Fruit fly (Drosophila melanogaster): ENCODE data around the gene Pep.

Gene Pep

DNA sequence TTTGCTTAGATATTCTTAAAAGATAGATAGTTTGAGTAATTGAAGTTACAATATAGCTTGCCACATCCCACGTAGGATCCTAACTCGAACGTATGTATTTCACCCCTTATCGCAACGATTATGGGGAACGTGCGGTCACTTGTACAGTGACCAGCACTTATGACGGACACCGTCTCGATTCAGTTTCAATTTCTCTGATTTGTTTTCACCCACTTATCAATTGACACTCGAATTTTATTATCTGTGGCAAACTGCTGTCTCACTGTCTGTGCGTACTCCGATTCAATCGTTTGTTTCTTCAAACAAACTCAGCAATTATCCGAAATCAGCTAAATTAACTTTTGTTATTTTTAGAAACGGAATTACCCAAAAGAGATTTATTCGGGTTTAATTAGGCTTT lies 21.9 kb downstream of the Pep start:
- no peak for TF ChIP-seq Dfd (GFP tag; optimal IDR thresholded peaks at IDR 0.05)
- no peak for TF ChIP-seq brk (GFP tag; optimal IDR thresholded peaks at IDR 0.05)
- TF ChIP-seq h (GFP tag; optimal IDR thresholded peaks at IDR 0.05), result peak; percentile 25
- no peak for TF ChIP-seq jim (GFP tag; optimal IDR thresholded peaks at IDR 0.05)
- no peak for TF ChIP-seq Vsx2 (GFP tag; optimal IDR thresholded peaks at IDR 0.05; ENCODE audit: partially characterized antibody)
- no peak for TF ChIP-seq Hr83 (GFP tag; optimal IDR thresholded peaks at IDR 0.05; ENCODE audit: poor library complexity, severe bottlenecking)
- TF ChIP-seq foxo (GFP tag; optimal IDR thresholded peaks at IDR 0.05), result peak in 1 of 2 experiments; percentile 6
- no peak for TF ChIP-seq dl (GFP tag; optimal IDR thresholded peaks at IDR 0.05; ENCODE audit: insufficient read depth in 1 of 2, partially characterized antibody in 2 of 2)
- TF ChIP-seq CrebA (GFP tag; optimal IDR thresholded peaks at IDR 0.05; ENCODE audit: borderline replicate concordance), result no peak

DNA sequence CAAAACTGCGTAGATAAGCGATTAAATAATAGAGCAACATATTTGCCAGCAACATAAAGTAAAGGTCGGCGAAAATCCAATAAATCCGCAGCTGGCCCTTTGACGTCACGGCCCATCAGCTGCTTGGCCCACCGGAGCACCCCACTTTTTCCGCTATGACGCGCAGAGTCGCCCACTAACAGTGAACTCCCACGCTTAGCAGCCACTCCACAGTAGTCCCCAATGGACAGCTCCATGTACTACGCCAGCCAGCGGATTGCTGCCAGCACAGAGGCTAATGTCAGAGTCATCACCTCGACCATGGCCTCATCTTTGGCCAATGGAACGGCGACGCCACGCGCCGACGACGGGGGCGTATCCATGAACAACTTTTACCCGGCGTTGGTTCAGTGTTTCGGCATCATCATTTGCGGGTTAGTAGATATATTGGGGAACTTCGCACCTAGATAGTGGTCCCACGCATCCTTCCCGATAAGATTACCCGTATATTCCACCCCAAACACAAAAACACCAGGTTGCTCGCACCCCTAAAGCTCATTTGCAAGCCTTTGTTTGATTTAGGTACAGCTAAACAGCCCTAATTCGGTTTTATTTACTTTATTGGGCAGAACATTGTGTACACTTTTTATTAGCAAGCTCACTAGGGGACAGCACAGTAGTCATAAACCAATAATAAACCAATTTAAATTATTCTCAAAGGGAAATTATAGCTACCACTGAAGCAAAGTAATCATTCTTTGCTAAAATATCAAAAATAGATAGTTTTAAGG lies 22.6 kb downstream of the Pep start:
- TF ChIP-seq woc (GFP tag; optimal IDR thresholded peaks at IDR 0.05), result no peak
- no peak for TF ChIP-seq usp (GFP tag; optimal IDR thresholded peaks at IDR 0.05)
- TF ChIP-seq ey (GFP tag; optimal IDR thresholded peaks at IDR 0.05), result no peak

DNA sequence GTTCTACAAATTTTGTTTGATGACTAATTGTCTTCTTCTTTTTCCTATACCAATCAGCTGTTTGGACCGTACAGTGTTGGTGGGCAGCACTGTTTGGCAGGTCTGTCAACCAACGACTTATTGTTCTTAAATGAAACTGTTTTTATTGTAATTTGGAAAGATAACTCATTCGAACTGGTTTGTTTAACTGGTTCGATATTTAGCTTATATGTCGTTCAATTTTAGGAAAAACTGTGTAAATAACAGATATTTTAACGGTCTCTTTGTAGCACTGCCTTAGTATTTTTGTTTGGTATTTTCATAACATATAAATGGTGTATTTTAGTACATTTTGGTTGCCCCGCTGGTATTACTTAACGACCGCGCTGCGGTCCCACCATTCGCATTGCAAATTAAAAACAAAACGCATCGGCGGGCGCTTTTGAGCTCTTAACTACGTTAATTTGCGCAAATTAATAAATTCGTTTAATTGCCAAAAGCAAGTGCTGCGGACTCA lies 23.3 kb downstream of the Pep start, which contains the start of the genes Vps60 and anchor:
Vps60 (minus strand) TSS at position 175 of the 496 bp plus-strand sequence.
anchor (plus strand) TSS at position 374 of the 496 bp plus-strand sequence.
- TF ChIP-seq Hr83 (GFP tag; optimal IDR thresholded peaks at IDR 0.05; ENCODE audit: poor library complexity, severe bottlenecking), result peak; percentile 14
- peak; percentile 63 for TF ChIP-seq psq (GFP tag; optimal IDR thresholded peaks at IDR 0.05)
- peak; percentile 84 for TF ChIP-seq brk (GFP tag; optimal IDR thresholded peaks at IDR 0.05)
- TF ChIP-seq HLH106 (tag; optimal IDR thresholded peaks at IDR 0.05), result peak; percentile 44
- no peak for TF ChIP-seq Dif (GFP tag; optimal IDR thresholded peaks at IDR 0.05; ENCODE audit: partially characterized antibody)
- peak; percentile 72 for TF ChIP-seq ey (GFP tag; optimal IDR thresholded peaks at IDR 0.05)
- TF ChIP-seq CrebA (GFP tag; optimal IDR thresholded peaks at IDR 0.05; ENCODE audit: borderline replicate concordance), result no peak
- TF ChIP-seq Hnf4 (GFP tag; optimal IDR thresholded peaks at IDR 0.05), result peak; percentile 90
- TF ChIP-seq dsf (GFP tag; optimal IDR thresholded peaks at IDR 0.05; ENCODE audit: borderline replicate concordance), result peak; percentile 50
- peak; percentile 80 for TF ChIP-seq h (GFP tag; optimal IDR thresholded peaks at IDR 0.05)
- peak; percentile 50 for TF ChIP-seq CG32264 (GFP tag; optimal IDR thresholded peaks at IDR 0.05)
- no peak for TF ChIP-seq Hr78 (GFP tag; optimal IDR thresholded peaks at IDR 0.05)
- no peak for TF ChIP-seq Rel (GFP tag; optimal IDR thresholded peaks at IDR 0.05)
- peak; percentile 86 for TF ChIP-seq Rel (tag; optimal IDR thresholded peaks at IDR 0.05)
- peak; percentile 60 for TF ChIP-seq Myc (optimal IDR thresholded peaks at IDR 0.05)
- peak; percentile 66 for TF ChIP-seq woc (GFP tag; optimal IDR thresholded peaks at IDR 0.05)
- TF ChIP-seq Mio (GFP tag; optimal IDR thresholded peaks at IDR 0.05), result peak; percentile 29
- peak; percentile 47 for TF ChIP-seq sage (GFP tag; optimal IDR thresholded peaks at IDR 0.05)
- peak; percentile 64 for TF ChIP-seq OdsH (GFP tag; optimal IDR thresholded peaks at IDR 0.05)
- TF ChIP-seq tai (GFP tag; optimal IDR thresholded peaks at IDR 0.05), result peak; percentile 92
- no peak for TF ChIP-seq N (GFP tag; optimal IDR thresholded peaks at IDR 0.05)
- TF ChIP-seq Abd-B (GFP tag; optimal IDR thresholded peaks at IDR 0.05), result no peak
- TF ChIP-seq fru (GFP tag; optimal IDR thresholded peaks at IDR 0.05), result peak; percentile 78
- peak; percentile 54 for TF ChIP-seq sv (GFP tag; optimal IDR thresholded peaks at IDR 0.05)
- TF ChIP-seq dl (GFP tag; optimal IDR thresholded peaks at IDR 0.05; ENCODE audit: insufficient read depth in 1 of 2, partially characterized antibody in 2 of 2), result no peak
- TF ChIP-seq rgr (GFP tag; optimal IDR thresholded peaks at IDR 0.05), result peak; percentile 82
- no peak for TF ChIP-seq jim (GFP tag; optimal IDR thresholded peaks at IDR 0.05)
- TF ChIP-seq Vsx2 (GFP tag; optimal IDR thresholded peaks at IDR 0.05; ENCODE audit: partially characterized antibody), result no peak
- peak; percentile 75 for TF ChIP-seq br (GFP tag; optimal IDR thresholded peaks at IDR 0.05)
- TF ChIP-seq Jra (GFP tag; optimal IDR thresholded peaks at IDR 0.05), result peak; percentile 93
- peak; percentile 6 for TF ChIP-seq dmrt93B (GFP tag; optimal IDR thresholded peaks at IDR 0.05)
- peak; percentile 28 for TF ChIP-seq CG9705 (GFP tag; optimal IDR thresholded peaks at IDR 0.05)
- TF ChIP-seq Dfd (GFP tag; optimal IDR thresholded peaks at IDR 0.05), result no peak
- TF ChIP-seq Sp1 (GFP tag; optimal IDR thresholded peaks at IDR 0.05), result peak; percentile 60
- peak in 1 of 2 experiments; percentile 79 for TF ChIP-seq foxo (GFP tag; optimal IDR thresholded peaks at IDR 0.05)
